Fruit fly (Drosophila melanogaster): ENCODE data around the gene CG18273.

DNA sequence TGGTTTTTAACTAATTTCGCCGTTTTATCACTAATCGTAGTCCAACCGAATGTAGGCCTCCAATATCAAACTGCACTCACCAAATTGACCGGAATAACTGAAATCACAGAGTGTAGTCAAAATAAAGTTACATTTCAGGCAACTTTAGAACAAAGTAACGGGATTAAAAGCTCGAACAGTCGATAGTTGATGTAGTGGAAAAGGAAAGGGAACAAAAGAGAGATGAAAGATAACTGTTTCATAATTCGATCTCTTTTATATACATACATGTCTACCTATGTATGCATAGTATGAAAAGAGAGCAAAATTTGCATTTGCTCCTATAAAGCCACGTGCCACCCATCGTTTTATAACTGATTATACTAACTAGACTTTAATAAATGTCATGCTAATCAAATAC, 16.8 kb downstream of the CG18273 start, which contains the start of gene CG32816:
- TF ChIP-seq Mes4 (GFP tag; optimal IDR thresholded peaks at IDR 0.05) (no peak), B-H2 (GFP tag; optimal IDR thresholded peaks at IDR 0.05) (no peak), Hr78 (GFP tag; optimal IDR thresholded peaks at IDR 0.05) (no peak), gfzf (GFP tag; optimal IDR thresholded peaks at IDR 0.05) (no peak), CG14667 (GFP tag; IDR thresholded peaks at IDR 0.05) (no peak)

Measured in whole organism, embryonic.